Worm (Caenorhabditis elegans) whole organism, midembryonic: ENCODE measurements around the gene rab-19.

Experiments used
- T22C8.4 ChIP-seq: fragments of 200-800 bp; sonication (Bioruptor generic); IDR thresholded peaks from 2 replicates; pipeline ENCODE4 v1.3.6; 2022; ENCODE audit warnings: missing genetic modification characterization, missing compliant biosample characterization
- flt-1 ChIP-seq: fragments of 200-800 bp; sonication (Bioruptor generic); IDR thresholded peaks from 2 replicates; pipeline ENCODE4 v1.3.6; 2022; ENCODE audit warnings: missing genetic modification characterization, missing compliant biosample characterization

DNA sequence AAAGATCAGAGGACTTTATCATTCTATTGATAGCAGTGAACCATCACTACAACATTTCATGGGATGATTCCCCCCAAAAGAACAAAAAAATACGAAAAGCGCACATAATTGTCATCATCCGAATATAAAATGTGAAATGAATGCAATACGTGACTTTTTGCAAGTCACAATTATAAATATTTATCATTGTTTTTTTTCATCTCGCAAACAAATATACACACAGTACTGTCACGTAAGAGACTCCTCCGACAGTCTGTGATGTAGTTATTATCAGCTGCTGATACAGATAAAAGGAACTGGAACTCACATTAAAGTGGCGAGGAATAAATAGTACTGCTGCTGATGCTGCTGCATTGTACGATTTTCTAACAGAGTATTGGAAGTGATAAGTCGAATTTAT lies 12.2 kb upstream of the rab-19 start:
- TF ChIP-seq T22C8.4 (GFP tag; lab: Robert Waterston, UW) (no peak), flt-1 (GFP tag; lab: Robert Waterston, UW) (no peak)
